Fruit fly (Drosophila melanogaster) Kc167 (cell line): ENCODE results near the gene CG9356.

ENCODE experiments used
- Myc ChIP-seq: fragments of >200 bp; optimal IDR thresholded peaks from 2 replicates; lab custom pipeline; 2017; ENCODE audit warnings: missing external identifiers
- Sin3A ChIP-seq: fragments of >200 bp; optimal IDR thresholded peaks from 2 replicates; lab custom pipeline; 2018; ENCODE audit warnings: missing external identifiers
- h ChIP-seq: fragments of >200 bp; optimal IDR thresholded peaks from 3 replicates; lab custom pipeline; 2018; ENCODE audit warnings: missing external identifiers
- insv ChIP-seq: fragments of >200 bp; optimal IDR thresholded peaks from 3 replicates; lab custom pipeline; 2018; ENCODE audit warnings: missing external identifiers
- psq ChIP-seq: fragments of >200 bp; optimal IDR thresholded peaks from 2 replicates; lab custom pipeline; 2017; ENCODE audit warnings: missing external identifiers
- ttk ChIP-seq: sonication (Bioruptor generic); optimal IDR thresholded peaks from 2 replicates; lab custom pipeline; 2017; ENCODE audit warnings: missing external identifiers

CG9356 gene

DNA sequence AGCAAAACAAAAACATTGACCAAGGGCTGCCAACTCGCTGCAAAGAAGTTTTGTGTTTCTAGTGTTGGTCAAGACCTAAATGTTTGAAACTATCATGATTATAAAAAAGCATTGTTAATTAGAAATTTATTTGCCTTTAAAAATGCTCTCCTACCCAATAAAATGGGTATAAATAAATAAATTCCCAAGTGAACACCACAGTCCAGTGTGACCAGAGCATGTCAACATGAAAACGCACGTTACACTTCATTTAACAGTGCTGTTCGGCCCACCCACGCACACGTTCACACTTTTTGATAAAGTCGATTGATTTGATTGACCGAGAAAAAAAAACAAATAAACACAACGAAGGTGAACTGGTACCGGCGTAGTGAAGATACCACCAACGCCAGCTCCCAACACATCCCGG, at the start of gene CG9356, which contains the start of the genes BBIP1 and CG8135:
Gene CG9356, minus strand, starts transcription at position 166 of the 409 bp plus-strand sequence.
Gene BBIP1, plus strand, starts transcription at position 282 of the 409 bp plus-strand sequence.
Gene CG8135, plus strand, starts transcription at position 282 of the 409 bp plus-strand sequence.
- TF ChIP-seq insv (lab: Kevin White, UChicago) (no peak), h (lab: Kevin White, UChicago) (no peak), Sin3A (no peak), Myc (lab: Kevin White, UChicago) (no peak), ttk (lab: Kevin White, UChicago) (no peak), psq (lab: Kevin White, UChicago) (no peak)

DNA sequence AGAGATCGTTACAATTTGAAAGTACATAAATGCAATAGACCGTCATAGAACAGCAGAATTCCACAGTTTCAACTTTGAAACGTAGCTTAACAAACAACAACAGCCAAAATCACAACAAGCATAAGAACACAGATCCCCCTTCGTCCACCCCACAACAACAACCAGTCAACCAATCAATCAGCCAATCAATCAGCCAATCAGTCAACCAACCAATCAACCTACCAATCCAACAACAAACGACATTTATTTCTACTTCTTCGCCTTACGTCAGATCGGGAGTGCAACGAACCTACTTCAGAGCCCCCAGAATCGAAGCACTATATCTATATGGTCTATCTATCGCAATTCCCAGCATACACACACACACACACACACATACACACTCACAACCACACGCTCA, 46.6 kb upstream of the CG9356 start:
- no peak for TF ChIP-seq insv (lab: Kevin White, UChicago)
- TF ChIP-seq Myc (lab: Kevin White, UChicago), result no peak
- no peak for TF ChIP-seq ttk (lab: Kevin White, UChicago)
- no peak for TF ChIP-seq h (lab: Kevin White, UChicago)
- TF ChIP-seq psq (lab: Kevin White, UChicago), result no peak
- TF ChIP-seq Sin3A, result no peak

DNA sequence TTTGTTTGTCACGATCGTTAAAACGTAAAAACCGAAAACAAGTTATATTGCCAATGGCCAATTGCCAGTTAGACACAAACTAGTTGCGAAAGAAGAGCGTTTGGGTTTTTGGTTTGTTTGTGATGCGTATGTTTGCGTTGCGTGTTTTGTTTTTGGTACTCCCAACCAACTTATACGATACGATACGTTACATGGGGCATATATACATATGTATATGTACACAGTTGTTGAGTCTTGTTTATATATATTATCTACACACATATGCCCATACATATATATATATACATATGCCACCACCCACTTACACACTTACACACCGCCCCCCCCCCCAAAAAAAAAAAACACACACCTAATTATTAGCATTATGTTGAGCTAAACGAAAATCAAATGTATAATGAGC, 44.3 kb upstream of the CG9356 start:
- no peak for TF ChIP-seq psq (lab: Kevin White, UChicago)
- TF ChIP-seq h (lab: Kevin White, UChicago), result no peak
- TF ChIP-seq ttk (lab: Kevin White, UChicago), result no peak
- TF ChIP-seq Myc (lab: Kevin White, UChicago), result no peak
- TF ChIP-seq insv (lab: Kevin White, UChicago), result no peak
- TF ChIP-seq Sin3A, result no peak

DNA sequence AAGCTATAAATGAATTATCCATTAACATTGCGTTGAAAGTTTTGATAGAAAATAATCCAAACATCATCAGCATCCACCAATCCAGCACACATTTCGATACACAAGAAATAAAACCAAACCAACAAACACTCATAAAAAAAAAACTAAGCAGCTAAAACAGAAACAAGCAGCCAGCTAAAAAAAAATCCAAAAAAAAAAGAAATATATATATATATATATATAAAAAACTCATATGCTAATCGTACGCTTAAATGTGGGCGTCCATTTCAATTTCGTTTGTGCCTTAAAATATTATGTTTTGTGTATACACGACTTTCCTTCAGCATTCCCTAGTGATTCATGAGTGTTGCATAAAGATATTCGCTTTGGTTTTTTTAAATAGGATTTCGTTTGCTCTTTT, 37.9 kb upstream of the CG9356 start:
- TF ChIP-seq ttk (lab: Kevin White, UChicago), result no peak

DNA sequence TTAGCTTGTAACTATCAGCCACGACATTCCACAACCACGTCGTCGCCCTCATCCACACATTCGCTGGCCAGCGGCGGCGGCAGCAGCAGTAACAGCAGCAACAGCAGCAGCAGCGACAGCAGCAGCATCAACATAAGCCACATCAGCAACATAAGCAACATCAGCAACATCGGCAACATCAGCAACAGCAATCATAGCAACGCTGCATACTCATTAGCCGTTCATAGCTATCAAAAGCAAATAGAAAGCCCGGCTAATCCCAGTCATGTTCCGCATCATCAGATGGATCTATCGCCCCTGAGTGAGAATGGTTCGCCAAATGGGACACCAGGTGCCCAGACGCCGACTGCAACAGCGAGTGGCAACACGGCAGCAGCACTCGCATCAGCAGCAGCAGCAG, 37.1 kb upstream of the CG9356 start:
- TF ChIP-seq psq (lab: Kevin White, UChicago) (no peak), h (lab: Kevin White, UChicago) (no peak), ttk (lab: Kevin White, UChicago) (no peak), Sin3A (no peak), insv (lab: Kevin White, UChicago) (no peak), Myc (lab: Kevin White, UChicago) (no peak)

DNA sequence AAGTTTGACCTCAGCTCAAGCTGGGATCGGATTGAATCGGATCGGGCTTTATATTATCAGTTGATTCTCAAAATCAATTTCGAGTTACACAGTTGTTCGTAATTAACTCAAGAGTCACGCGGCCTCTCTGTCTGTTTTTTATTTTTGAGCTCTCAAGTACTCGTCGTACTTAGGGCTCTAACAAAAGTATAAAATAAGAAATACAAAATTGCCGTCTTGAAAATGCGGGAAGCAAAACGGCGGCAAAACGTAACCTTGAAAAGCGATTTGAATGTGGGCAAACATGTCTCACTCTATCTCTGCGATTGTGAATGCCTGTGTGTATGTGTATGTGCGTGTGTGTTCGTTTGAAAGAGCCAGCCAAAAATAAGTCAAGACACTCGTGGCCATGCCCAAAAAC, 33.5 kb upstream of the CG9356 start:
- TF ChIP-seq insv (lab: Kevin White, UChicago) (no peak), h (lab: Kevin White, UChicago) (no peak), Sin3A (no peak), ttk (lab: Kevin White, UChicago) (no peak), Myc (lab: Kevin White, UChicago) (no peak), psq (lab: Kevin White, UChicago) (no peak)

DNA sequence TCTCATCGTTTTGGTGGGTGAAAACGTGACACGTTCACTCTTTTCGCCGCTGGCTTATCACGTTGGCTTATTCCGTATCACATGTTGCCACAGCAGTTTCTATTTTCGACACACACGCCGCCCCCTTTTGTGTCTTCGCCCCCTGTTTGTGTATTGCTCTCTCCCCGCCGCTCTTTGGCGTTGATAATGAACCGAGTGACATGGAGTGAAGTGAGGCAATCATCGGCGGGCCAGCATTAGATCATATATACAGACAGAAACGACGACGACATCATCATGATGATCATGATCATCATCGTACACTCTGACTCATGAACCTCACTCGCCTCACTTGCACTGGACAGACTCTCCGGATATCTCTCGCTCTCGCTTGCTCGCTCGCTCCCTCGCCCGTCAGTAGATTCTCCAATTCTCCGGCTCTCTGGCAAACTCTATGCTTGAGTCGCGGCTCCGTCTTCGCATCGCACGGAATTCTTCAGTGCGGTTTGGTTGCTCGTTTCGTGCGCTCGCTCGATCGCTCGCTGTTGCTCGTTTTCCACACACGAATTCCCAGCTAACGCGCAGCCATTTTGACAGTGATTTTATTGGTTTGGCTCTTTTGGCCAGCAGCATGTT, 32.4 kb upstream of the CG9356 start:
- TF ChIP-seq insv (lab: Kevin White, UChicago) (no peak), h (lab: Kevin White, UChicago) (no peak), ttk (lab: Kevin White, UChicago) (no peak), Sin3A (no peak), Myc (lab: Kevin White, UChicago) (no peak)

DNA sequence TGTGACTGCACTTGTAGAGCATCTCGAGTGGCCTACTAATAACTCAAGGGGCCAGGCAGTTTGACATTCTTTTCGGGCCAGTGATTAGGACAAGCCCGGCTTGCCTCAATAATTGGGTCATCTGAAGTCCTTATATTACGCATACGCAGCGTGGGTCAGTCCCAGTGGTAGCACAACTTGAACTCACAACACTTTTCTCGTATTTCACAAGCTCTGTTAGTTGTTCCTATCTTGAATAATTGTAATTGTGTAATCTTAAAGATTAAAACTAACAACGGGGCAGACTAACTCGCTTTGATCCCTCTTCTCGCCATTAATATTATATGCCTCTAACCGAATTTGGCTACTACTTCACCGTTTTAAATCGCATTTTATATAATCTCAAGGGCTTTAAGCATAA, 31.8 kb upstream of the CG9356 start:
- no peak for TF ChIP-seq psq (lab: Kevin White, UChicago)

DNA sequence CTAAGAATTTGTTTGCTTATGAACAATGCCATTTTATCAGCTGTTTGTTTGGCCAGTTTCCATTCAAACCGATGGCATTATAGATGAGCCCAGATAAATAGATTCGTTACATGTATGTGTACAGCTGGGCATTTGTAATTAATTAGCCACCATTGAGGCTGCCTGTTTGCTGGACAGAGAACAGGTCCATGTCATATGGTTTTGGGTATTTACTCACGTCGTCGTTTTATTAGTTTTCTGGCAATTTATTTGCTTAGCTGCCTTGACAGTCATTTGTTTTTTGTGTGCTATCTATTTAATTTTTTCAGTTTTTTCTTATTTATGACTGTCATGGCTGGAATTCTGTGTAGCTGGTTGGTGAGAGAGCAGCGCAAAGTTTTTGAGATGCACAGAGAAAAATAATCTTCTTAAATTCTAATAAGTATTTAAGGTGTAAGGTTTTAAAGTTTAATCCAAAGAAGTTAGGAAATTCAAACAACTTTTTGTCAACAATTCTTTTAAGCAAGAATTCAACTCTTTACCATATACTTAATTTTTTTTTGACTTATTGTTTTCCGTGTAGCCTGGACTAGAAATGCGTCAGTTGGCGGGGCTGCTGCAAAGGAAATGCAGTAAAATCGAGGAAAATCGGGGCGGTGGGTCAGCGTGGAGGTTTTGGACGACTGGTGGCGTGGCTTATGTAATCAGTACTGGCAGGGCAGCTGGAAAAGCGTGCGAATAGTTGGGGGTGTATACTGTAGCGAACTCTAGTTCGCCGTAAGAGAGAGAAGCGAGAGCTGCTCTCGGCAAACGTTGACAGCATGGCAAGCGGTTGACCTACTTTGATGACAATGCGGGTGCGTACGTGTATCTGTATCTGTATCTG, 30.7 kb upstream of the CG9356 start:
- TF ChIP-seq h (lab: Kevin White, UChicago) (no peak), insv (lab: Kevin White, UChicago) (no peak), Myc (lab: Kevin White, UChicago) (no peak), ttk (lab: Kevin White, UChicago) (no peak), psq (lab: Kevin White, UChicago) (no peak), Sin3A (no peak)

DNA sequence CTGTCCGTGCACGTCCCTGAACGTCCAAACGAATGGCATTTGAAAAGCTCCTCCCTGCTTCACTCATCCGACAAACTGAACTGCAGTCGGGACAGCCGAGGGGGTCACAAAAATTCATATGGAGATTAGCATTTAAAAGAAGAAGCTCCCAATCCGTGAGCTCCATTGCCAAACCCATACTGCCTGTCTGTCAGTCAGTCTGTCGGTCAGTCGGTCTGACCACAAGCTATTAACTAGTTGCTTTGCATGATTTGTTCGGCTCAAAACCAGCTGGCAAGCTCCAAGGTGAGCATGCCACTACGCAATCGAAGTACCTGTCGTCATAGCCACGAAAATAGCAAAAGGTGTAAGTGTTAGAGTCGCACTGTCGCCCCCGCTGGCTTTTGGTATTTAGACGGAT, 29.7 kb upstream of the CG9356 start:
- TF ChIP-seq psq (lab: Kevin White, UChicago), result no peak
- no peak for TF ChIP-seq insv (lab: Kevin White, UChicago)
- no peak for TF ChIP-seq Myc (lab: Kevin White, UChicago)
- no peak for TF ChIP-seq Sin3A
- TF ChIP-seq ttk (lab: Kevin White, UChicago), result no peak
- TF ChIP-seq h (lab: Kevin White, UChicago), result no peak

DNA sequence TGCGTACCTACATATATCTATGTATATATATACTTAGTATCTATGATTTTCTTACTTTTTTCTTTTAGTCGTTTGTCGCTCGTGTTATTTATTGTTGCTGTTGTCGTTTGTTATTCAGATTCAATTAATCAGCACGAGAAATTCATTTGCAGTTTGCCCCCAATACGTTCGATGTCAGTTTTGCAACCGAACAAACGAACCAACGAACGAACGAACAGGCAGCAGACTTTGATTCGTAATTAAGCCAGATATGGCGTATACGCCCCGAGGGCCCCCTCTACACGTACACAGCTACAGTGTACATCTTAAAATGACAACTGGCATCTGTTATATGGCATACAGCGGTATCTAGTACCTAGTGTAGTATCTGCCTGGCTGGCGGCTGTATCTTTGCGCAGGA, 29.2 kb upstream of the CG9356 start:
- TF ChIP-seq ttk (lab: Kevin White, UChicago) (no peak), insv (lab: Kevin White, UChicago) (no peak), Sin3A (no peak), psq (lab: Kevin White, UChicago) (no peak), h (lab: Kevin White, UChicago) (no peak), Myc (lab: Kevin White, UChicago) (no peak)
